Worm (Caenorhabditis elegans) whole organism, L2 larva: Measurements from ENCODE around the gene mdt-9.

Experiments
- dmd-4 ChIP-seq: sonication (generic microtip); optimal IDR thresholded peaks from 2 replicates; lab custom pipeline; 2017; ENCODE audit warnings: missing biosample characterization, missing genetic modification characterization
- egl-27 ChIP-seq: sonication (generic microtip); optimal IDR thresholded peaks from 3 replicates; lab custom pipeline; 2017; ENCODE audit warnings: missing biosample characterization, missing genetic modification reagents, missing genetic modification characterization
- fos-1 ChIP-seq: fragments of 150-350 bp; optimal IDR thresholded peaks from 2 replicates; lab custom pipeline; 2014; ENCODE audit warnings: missing biosample characterization, missing genetic modification characterization
- nhr-237 ChIP-seq: fragments of 150-350 bp; optimal IDR thresholded peaks from 2 replicates; lab custom pipeline; 2014; ENCODE audit warnings: missing biosample characterization, missing genetic modification characterization

DNA sequence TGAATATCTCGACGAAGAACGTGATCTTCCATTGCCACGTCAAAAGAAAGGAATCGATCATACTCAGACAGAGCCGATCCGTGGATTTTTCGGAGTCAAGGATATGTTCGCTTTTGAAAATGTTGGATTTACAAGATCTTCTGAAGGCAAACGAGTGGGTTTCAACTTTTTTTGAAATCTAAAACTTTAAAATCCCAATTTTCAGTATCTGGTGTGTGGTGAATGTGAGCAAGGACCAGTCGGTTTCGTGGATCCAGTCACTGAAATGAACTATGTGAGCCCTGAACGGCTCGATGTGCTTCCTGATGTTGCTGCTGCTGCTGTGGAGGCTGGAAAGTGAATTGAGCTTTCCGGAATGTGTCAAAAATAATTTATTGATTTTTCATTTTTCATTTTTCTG is 723 bp downstream of the mdt-9 start, which contains the start of gene lsm-3:
- no peak for TF ChIP-seq egl-27
- TF ChIP-seq dmd-4 (tag; lab: Kevin White, UChicago), result no peak
- TF ChIP-seq nhr-237 (tag; lab: Kevin White, UChicago), result no peak
- TF ChIP-seq fos-1 (tag; lab: Kevin White, UChicago), result no peak
